Worm (Caenorhabditis elegans) whole organism, L4 larva: ENCODE measurements around the gene unc-86.
A peak's percentile ranks its signal among the peaks of the same experiment; 100 is the strongest.

ENCODE experiments used
- F44E2.7 ChIP-seq: fragments of 200-800 bp; sonication (Bioruptor generic); IDR thresholded peaks from 2 replicates; pipeline ENCODE4 v2.1.2; 2022; ENCODE audit warnings: missing genetic modification characterization, missing compliant biosample characterization
- T20F7.1 ChIP-seq: fragments of 200-800 bp; sonication (Bioruptor generic); optimal IDR thresholded peaks from 2 replicates; lab custom pipeline; 2018; ENCODE audit warnings: mild to moderate bottlenecking, missing genetic modification characterization, missing compliant biosample characterization
- Y48G9A.11 ChIP-seq: fragments of 200-800 bp; sonication (Bioruptor generic); IDR thresholded peaks from 2 replicates; pipeline ENCODE4 v1.3.6; 2022; ENCODE audit warnings: missing genetic modification reagents, missing genetic modification characterization, missing compliant biosample characterization
- aha-1 ChIP-seq: fragments of 150-350 bp; peaks from one replicate; lab custom pipeline; 2014; ENCODE audit warnings: missing biosample characterization, missing genetic modification characterization
- aly-2 ChIP-seq: sonication (generic microtip); optimal IDR thresholded peaks from 2 replicates; lab custom pipeline; 2018; ENCODE audit warnings: missing biosample characterization, missing genetic modification characterization
- ama-1 ChIP-seq: fragments of 150-350 bp; optimal IDR thresholded peaks from 2 replicates; lab custom pipeline; 2014; ENCODE audit warnings: inconsistent platforms, mixed read lengths
- attf-4 ChIP-seq: sonication (generic microtip); optimal IDR thresholded peaks from 3 replicates; lab custom pipeline; 2017; ENCODE audit warnings: missing biosample characterization, missing genetic modification characterization
- ceh-20 ChIP-seq: fragments of 200-800 bp; sonication (Bioruptor generic); IDR thresholded peaks from 2 replicates; pipeline ENCODE4 v1.3.6; 2022; ENCODE audit warnings: missing genetic modification reagents, missing genetic modification characterization, missing compliant biosample characterization
- ceh-32 ChIP-seq: sonication (generic microtip); optimal IDR thresholded peaks from 2 replicates; lab custom pipeline; 2016; ENCODE audit warnings: mild to moderate bottlenecking, missing genetic modification characterization, missing compliant biosample characterization; ENCODE audit not compliant: poor library complexity
- ces-1 ChIP-seq: fragments of 150-350 bp; sonication (generic microtip); optimal IDR thresholded peaks from 4 replicates; lab custom pipeline; 2014; ENCODE audit warnings: missing biosample characterization, missing genetic modification reagents, missing genetic modification characterization
- cey-2 ChIP-seq: sonication (generic microtip); optimal IDR thresholded peaks from 3 replicates; lab custom pipeline; 2017; ENCODE audit warnings: missing genetic modification characterization, mild to moderate bottlenecking, missing compliant biosample characterization, antibody characterized with exemption, borderline replicate concordance; ENCODE audit not compliant: insufficient read depth
- dmd-6 ChIP-seq: fragments of 200-800 bp; sonication (Bioruptor generic); IDR thresholded peaks from 2 replicates; pipeline ENCODE4 v1.3.6; 2022; ENCODE audit warnings: missing genetic modification reagents, missing genetic modification characterization, missing compliant biosample characterization
- duxl-1 ChIP-seq: sonication (generic microtip); optimal IDR thresholded peaks from 2 replicates; lab custom pipeline; 2016; ENCODE audit warnings: mild to moderate bottlenecking, missing genetic modification characterization, moderate library complexity, missing compliant biosample characterization; ENCODE audit not compliant: poor library complexity
- fkh-10 ChIP-seq: fragments of 150-350 bp; optimal IDR thresholded peaks from 2 replicates; lab custom pipeline; 2014; ENCODE audit warnings: missing biosample characterization, missing genetic modification reagents, missing genetic modification characterization
- fos-1 ChIP-seq: fragments of 150-350 bp; optimal IDR thresholded peaks from 2 replicates; lab custom pipeline; 2014; ENCODE audit warnings: missing biosample characterization, missing genetic modification characterization
- gei-8 ChIP-seq: fragments of 200-800 bp; sonication (Bioruptor generic); optimal IDR thresholded peaks from 2 replicates; lab custom pipeline; 2018; ENCODE audit warnings: mild to moderate bottlenecking, missing genetic modification characterization, missing compliant biosample characterization
- lin-29 ChIP-seq: fragments of 200-800 bp; sonication (Bioruptor generic); IDR thresholded peaks from 2 replicates; pipeline ENCODE4 v1.3.6; 2022; ENCODE audit warnings: missing genetic modification reagents, missing genetic modification characterization, missing compliant biosample characterization
- lin-39 ChIP-seq: fragments of 150-350 bp; optimal IDR thresholded peaks from 2 replicates; lab custom pipeline; 2014; ENCODE audit warnings: missing biosample characterization, missing genetic modification reagents, missing genetic modification characterization
- lsy-2 ChIP-seq, 2 experiments: fragments of 150-350 bp in 1 of 2; sonication (generic microtip) in 1 of 2; optimal IDR thresholded peaks; 2 replicates each; lab custom pipeline; 2014 to 2017; ENCODE audit warnings: missing biosample characterization in 2 of 2, missing genetic modification characterization in 2 of 2
- mdl-1 ChIP-seq, 2 experiments: fragments of 150-350 bp in 1 of 2; sonication (generic microtip) in 1 of 2; optimal IDR thresholded peaks; 2 replicates each; lab custom pipeline; 2014 to 2017; ENCODE audit warnings: missing biosample characterization in 2 of 2, missing genetic modification characterization in 2 of 2
- nhr-11 ChIP-seq: fragments of 150-350 bp; optimal IDR thresholded peaks from 2 replicates; lab custom pipeline; 2014; ENCODE audit warnings: missing biosample characterization, missing genetic modification characterization
- nhr-25 ChIP-seq: sonication (generic microtip); optimal IDR thresholded peaks from 2 replicates; lab custom pipeline; 2017; ENCODE audit warnings: missing genetic modification characterization, mild to moderate bottlenecking, missing compliant biosample characterization, antibody characterized with exemption, moderate library complexity, borderline replicate concordance; ENCODE audit not compliant: insufficient read depth
- nhr-48 ChIP-seq: sonication (generic microtip); optimal IDR thresholded peaks from 2 replicates; lab custom pipeline; 2016; ENCODE audit warnings: mild to moderate bottlenecking, missing genetic modification characterization, missing compliant biosample characterization
- php-3 ChIP-seq: fragments of 200-800 bp; sonication (Bioruptor generic); IDR thresholded peaks from 2 replicates; pipeline ENCODE4 v1.3.6; 2022; ENCODE audit warnings: missing genetic modification reagents, missing genetic modification characterization, missing compliant biosample characterization
- rbr-2 ChIP-seq: sonication (generic microtip); optimal IDR thresholded peaks from 2 replicates; lab custom pipeline; 2016; ENCODE audit warnings: missing genotype, missing genetic modification characterization, missing compliant biosample characterization
- saeg-2 ChIP-seq: fragments of 200-800 bp; sonication (Bioruptor generic); IDR thresholded peaks from 2 replicates; pipeline ENCODE4 v1.3.6; 2022; ENCODE audit warnings: missing genetic modification reagents, missing genetic modification characterization, missing compliant biosample characterization
- set-16 ChIP-seq: fragments of 200-800 bp; sonication (Bioruptor generic); IDR thresholded peaks from 2 replicates; pipeline ENCODE4 v1.3.6; 2022; ENCODE audit warnings: missing genetic modification reagents, missing genetic modification characterization, missing compliant biosample characterization
- skn-1 ChIP-seq: fragments of 150-350 bp; optimal IDR thresholded peaks from 2 replicates; lab custom pipeline; 2014; ENCODE audit warnings: missing biosample characterization, missing genetic modification characterization
- tag-97 ChIP-seq: fragments of 200-800 bp; sonication (Bioruptor generic); IDR thresholded peaks from 2 replicates; pipeline ENCODE4 v1.3.6; 2022; ENCODE audit warnings: missing genetic modification characterization, missing compliant biosample characterization
- tra-1 ChIP-seq: fragments of 200-800 bp; sonication (Bioruptor generic); IDR thresholded peaks from 2 replicates; pipeline ENCODE4 v1.3.6; 2022; ENCODE audit warnings: missing genetic modification reagents, missing genetic modification characterization, missing compliant biosample characterization
- unc-62 ChIP-seq, 3 experiments: fragments of 150-350 bp in 1 of 3; sonication (generic microtip); optimal IDR thresholded peaks in 2 of 3; peaks in 1 of 3; 1 replicate in 1 of 3; 2 replicates in 2 of 3; lab custom pipeline; 2014 to 2017; ENCODE audit warnings: missing biosample characterization in 3 of 3, missing genetic modification characterization in 3 of 3, missing genetic modification reagents in 3 of 3, missing genotype in 1 of 3
- zag-1 ChIP-seq: fragments of 150-350 bp; optimal IDR thresholded peaks from 2 replicates; lab custom pipeline; 2014; ENCODE audit warnings: missing biosample characterization, missing genetic modification characterization
- ztf-11 ChIP-seq: fragments of 150-350 bp; optimal IDR thresholded peaks from 2 replicates; lab custom pipeline; 2014; ENCODE audit warnings: missing biosample characterization, missing genetic modification characterization
- ztf-7 ChIP-seq: fragments of 150-350 bp; optimal IDR thresholded peaks from 2 replicates; lab custom pipeline; 2014; ENCODE audit warnings: missing biosample characterization, missing genetic modification characterization

unc-86 gene

ce11 chrIII:8190505-8190904 lies 25.6 kb downstream of the unc-86 start, which contains the start of gene C50C3.19:
Gene C50C3.19 (plus strand): TSS chrIII:8190805.
- TF ChIP-seq saeg-2 (GFP tag; lab: Robert Waterston, UW) (no peak), aly-2 (no peak), ceh-32 (tag; lab: Kevin White, UChicago) (no peak), gei-8 (GFP tag; lab: Kevin White, UChicago) (no peak), tag-97 (no peak)

ce11 chrIII:8185130-8185529 lies 31.0 kb downstream of the unc-86 start:
- TF ChIP-seq unc-62 (GFP tag; optimal IDR thresholded peaks at IDR 0.05 in 1 of 2; lab: Kevin White, UChicago) (peak in 1 of 2 experiments; percentile 95), unc-62 (tag; optimal IDR thresholded peaks at IDR 0.05; lab: Kevin White, UChicago) (no peak), nhr-11 (tag; lab: Kevin White, UChicago) (no peak), attf-4 (no peak)

ce11 chrIII:8182573-8182972 lies 33.6 kb downstream of the unc-86 start:
- TF ChIP-seq aha-1 (tag; lab: Kevin White, UChicago) (peak; percentile 90), F44E2.7 (GFP tag; lab: Robert Waterston, UW) (no peak), lin-39 (tag; lab: Kevin White, UChicago) (no peak)

- TF ChIP-seq lin-29 (GFP tag; lab: Robert Waterston, UW): no peak
- TF ChIP-seq ztf-11 (tag; lab: Kevin White, UChicago): no peak
- TF ChIP-seq duxl-1 (tag; lab: Kevin White, UChicago): no peak
- TF ChIP-seq T20F7.1: no peak
- TF ChIP-seq nhr-48: no peak
- no peak for TF ChIP-seq set-16 (GFP tag; lab: Robert Waterston, UW)
Observed at ce11 chrIII:8181581-8181980, 34.6 kb downstream of the unc-86 start, which contains the start of gene spc-2. Gene spc-2 (plus strand): TSS chrIII:8181881.

ce11 chrIII:8178924-8179323 lies 37.2 kb downstream of the unc-86 start, which contains the start of gene C50C3.5:
Gene C50C3.5 (plus strand): TSS chrIII:8179224.
- TF ChIP-seq ces-1 (GFP tag; lab: Kevin White, UChicago): peak; percentile 39
- TF ChIP-seq skn-1 (tag; lab: Kevin White, UChicago): no peak

- peak; percentile 0 for TF ChIP-seq fkh-10 (GFP tag; lab: Kevin White, UChicago)
- TF ChIP-seq rbr-2 (tag; lab: Kevin White, UChicago): no peak
- no peak for TF ChIP-seq mdl-1 (tag; optimal IDR thresholded peaks at IDR 0.05; lab: Kevin White, UChicago)
Observed at ce11 chrIII:8176265-8176664, 39.9 kb downstream of the unc-86 start, which contains the start of gene C50C3.12. Gene C50C3.12 (plus strand): TSS chrIII:8176565.

- TF ChIP-seq zag-1 (tag; lab: Kevin White, UChicago) (no peak), nhr-25 (no peak), ztf-11 (tag; lab: Kevin White, UChicago) (no peak), cey-2 (tag; lab: Kevin White, UChicago) (no peak)
- TF ChIP-seq, all 104 proteins: peak for 0
Observed at ce11 chrIII:8175263-8175662, 40.9 kb downstream of the unc-86 start.

ce11 chrIII:8172609-8173133 lies 43.5 kb downstream of the unc-86 start:
- TF ChIP-seq ces-1 (GFP tag; lab: Kevin White, UChicago) (no peak), ceh-20 (GFP tag; lab: Robert Waterston, UW) (0 out of 2 replicates have a peak, but pooled peaks have one; percentile 38), ceh-32 (tag; lab: Kevin White, UChicago) (no peak), dmd-6 (0 out of 2 replicates have a peak, but pooled peaks have one; percentile 12), ama-1 (lab: Kevin White, UChicago) (peak; percentile 21), fos-1 (tag; lab: Kevin White, UChicago) (no peak), tra-1 (GFP tag; lab: Robert Waterston, UW) (0 out of 2 replicates have a peak, but pooled peaks have one; percentile 30), php-3 (GFP tag; lab: Robert Waterston, UW) (no peak), Y48G9A.11 (GFP tag; lab: Robert Waterston, UW) (no peak), unc-62 (GFP tag; optimal IDR thresholded peaks at IDR 0.05 in 1 of 2; lab: Kevin White, UChicago) (peak in 1 of 2 experiments; percentile 72), unc-62 (tag; optimal IDR thresholded peaks at IDR 0.05; lab: Kevin White, UChicago) (no peak), lsy-2 (tag; optimal IDR thresholded peaks at IDR 0.05; lab: Kevin White, UChicago) (peak in 1 of 2 experiments; percentile 7), ztf-7 (no peak)
- TF ChIP-seq, all 104 proteins: peak for 6
